Fruit fly (Drosophila melanogaster) whole organism, embryonic: ENCODE results near the gene CG11279.
A peak's percentile ranks its signal among the peaks of the same experiment; 100 is the strongest.

Experiments
- Atf-2 ChIP-seq: fragments of 200-800 bp; sonication (Bioruptor generic); optimal IDR thresholded peaks from 2 replicates; lab custom pipeline; 2016; ENCODE audit warnings: missing biosample characterization, missing genetic modification characterization
- Atf3 ChIP-seq: fragments of 200-800 bp; sonication (Bioruptor generic); optimal IDR thresholded peaks from 3 replicates; lab custom pipeline; 2016; ENCODE audit warnings: missing biosample characterization, missing genetic modification characterization
- Bteb2 ChIP-seq: fragments of 200-800 bp; sonication (Bioruptor generic); optimal IDR thresholded peaks from 2 replicates; lab custom pipeline; 2016; ENCODE audit warnings: missing biosample characterization, missing genetic modification characterization
- CG10366 ChIP-seq: fragments of 200-800 bp; sonication (Bioruptor generic); IDR thresholded peaks from 2 replicates; pipeline ENCODE4 v1.3.6; 2022; ENCODE audit warnings: missing biosample characterization, missing genetic modification characterization
- CG11085 ChIP-seq: fragments of 200-800 bp; sonication (Bioruptor generic); IDR thresholded peaks from 2 replicates; pipeline ENCODE4 v1.3.6; 2022; ENCODE audit warnings: missing biosample characterization, missing genetic modification characterization
- CG11504 ChIP-seq: fragments of 200-800 bp; sonication (Bioruptor generic); optimal IDR thresholded peaks from 3 replicates; lab custom pipeline; 2019; ENCODE audit warnings: missing biosample characterization, mild to moderate bottlenecking, missing genetic modification characterization, moderate library complexity
- CG12942 ChIP-seq: fragments of 200-800 bp; sonication (Bioruptor generic); optimal IDR thresholded peaks from 3 replicates; lab custom pipeline; 2016; ENCODE audit warnings: missing biosample characterization, missing genetic modification characterization
- CG13287 ChIP-seq: fragments of 200-800 bp; sonication (Bioruptor generic); IDR thresholded peaks from 2 replicates; pipeline ENCODE4 v1.3.6; 2022; ENCODE audit warnings: missing biosample characterization, missing genetic modification characterization; ENCODE audit not compliant: partially characterized antibody
- CG15514 ChIP-seq: fragments of 200-800 bp; sonication (Bioruptor generic); optimal IDR thresholded peaks from 3 replicates; lab custom pipeline; 2017; ENCODE audit warnings: missing biosample characterization, missing genetic modification characterization, mild to moderate bottlenecking, moderate library complexity, missing genetic modification reagents
- CG17359 ChIP-seq: fragments of 200-800 bp; sonication (Bioruptor generic); optimal IDR thresholded peaks from 3 replicates; lab custom pipeline; 2018; ENCODE audit warnings: missing biosample characterization, mild to moderate bottlenecking, missing genetic modification characterization, moderate library complexity
- CG30020 ChIP-seq: fragments of 200-800 bp; optimal IDR thresholded peaks from 2 replicates; lab custom pipeline; 2019; ENCODE audit warnings: missing biosample characterization, mild to moderate bottlenecking, missing genetic modification characterization, moderate library complexity
- CG31224 ChIP-seq: fragments of 200-800 bp; sonication (Bioruptor generic); IDR thresholded peaks from 2 replicates; pipeline ENCODE4 v1.3.6; 2022; ENCODE audit warnings: missing biosample characterization, missing genetic modification characterization
- CG31441 ChIP-seq: fragments of 200-800 bp; sonication (Bioruptor generic); IDR thresholded peaks from 2 replicates; pipeline ENCODE4 v1.3.6; 2022; ENCODE audit warnings: missing biosample characterization, missing genetic modification characterization
- CG34376 ChIP-seq: fragments of 200-800 bp; sonication (Bioruptor generic); optimal IDR thresholded peaks from 2 replicates; lab custom pipeline; 2018; ENCODE audit warnings: missing biosample characterization, mild to moderate bottlenecking, missing genetic modification characterization
- CG3726 ChIP-seq: fragments of 200-800 bp; sonication (Bioruptor generic); IDR thresholded peaks from 3 replicates; pipeline ENCODE4, ENCODE4 v1.3.6; 2022; ENCODE audit warnings: missing biosample characterization, missing genetic modification characterization
- CG3995 ChIP-seq: fragments of 200-800 bp; sonication (Bioruptor generic); optimal IDR thresholded peaks from 3 replicates; lab custom pipeline; 2016; ENCODE audit warnings: missing biosample characterization, missing genetic modification characterization
- CG4404 ChIP-seq: fragments of 200-800 bp; sonication (Bioruptor generic); IDR thresholded peaks from 2 replicates; pipeline ENCODE4 v1.3.6; 2022; ENCODE audit warnings: missing biosample characterization, missing genetic modification characterization
- CG7786 ChIP-seq: fragments of 200-800 bp; sonication (Bioruptor generic); optimal IDR thresholded peaks from 2 replicates; lab custom pipeline; 2016; ENCODE audit warnings: missing biosample characterization, missing genetic modification characterization
- CG8388 ChIP-seq: fragments of 200-800 bp; sonication (Bioruptor generic); optimal IDR thresholded peaks from 2 replicates; lab custom pipeline; 2019; ENCODE audit warnings: missing biosample characterization, mild to moderate bottlenecking, missing genetic modification characterization, moderate library complexity
- CG8478 ChIP-seq: fragments of >200 bp; optimal IDR thresholded peaks from 2 replicates; lab custom pipeline; 2018
- CG8944 ChIP-seq: fragments of 200-800 bp; sonication (Bioruptor generic); optimal IDR thresholded peaks from 3 replicates; lab custom pipeline; 2016; ENCODE audit warnings: missing biosample characterization, missing genetic modification characterization
- CrebB ChIP-seq: fragments of 200-800 bp; sonication (Bioruptor generic); optimal IDR thresholded peaks from 3 replicates; lab custom pipeline; 2018; ENCODE audit warnings: missing biosample characterization, mild to moderate bottlenecking, missing genetic modification characterization
- D19B ChIP-seq: fragments of 200-800 bp; sonication (Bioruptor generic); optimal IDR thresholded peaks from 2 replicates; lab custom pipeline; 2017; ENCODE audit warnings: missing biosample characterization, mild to moderate bottlenecking, missing genetic modification characterization
- Dek ChIP-seq: fragments of 200-800 bp; sonication (Bioruptor generic); optimal IDR thresholded peaks from 3 replicates; lab custom pipeline; 2019; ENCODE audit warnings: missing biosample characterization, mild to moderate bottlenecking, missing genetic modification characterization, moderate library complexity
- E2f1 ChIP-seq: fragments of 200-800 bp; sonication (Bioruptor generic); IDR thresholded peaks from 2 replicates; pipeline ENCODE4 v1.3.6; 2022; ENCODE audit warnings: missing biosample characterization, missing genetic modification characterization
- H2.0 ChIP-seq: fragments of 200-800 bp; sonication (Bioruptor generic); IDR thresholded peaks from 2 replicates; pipeline ENCODE4 v1.3.6; 2022; ENCODE audit warnings: missing biosample characterization, missing genetic modification characterization
- HmgD ChIP-seq: fragments of 200-800 bp; sonication (Bioruptor generic); optimal IDR thresholded peaks from 3 replicates; lab custom pipeline; 2016; ENCODE audit warnings: missing biosample characterization, missing genetic modification characterization
- Lim3 ChIP-seq: fragments of 200-800 bp; sonication (Bioruptor generic); IDR thresholded peaks from 2 replicates; pipeline ENCODE4 v1.3.6; 2022; ENCODE audit warnings: missing biosample characterization, missing genetic modification characterization
- NC2α ChIP-seq: fragments of 200-800 bp; sonication (Bioruptor generic); optimal IDR thresholded peaks from 2 replicates; lab custom pipeline; 2016; ENCODE audit warnings: missing biosample characterization, missing genetic modification characterization
- Nf-YC ChIP-seq: fragments of 200-800 bp; optimal IDR thresholded peaks from 3 replicates; lab custom pipeline; 2019; ENCODE audit warnings: missing biosample characterization, mild to moderate bottlenecking, missing genetic modification characterization, moderate library complexity
- Pdp1 ChIP-seq, 2 experiments: fragments of 200-800 bp; sonication (Bioruptor generic); optimal IDR thresholded peaks; 3 replicates each; lab custom pipeline; 2016; ENCODE audit warnings: missing biosample characterization in 2 of 2, missing genetic modification characterization in 2 of 2, mild to moderate bottlenecking in 1 of 2, moderate library complexity in 1 of 2
- Sin3A ChIP-seq: fragments of >200 bp; optimal IDR thresholded peaks from 2 replicates; lab custom pipeline; 2018
- Trl ChIP-seq, 3 experiments: fragments of >200 bp in 2 of 3; fragments of 200-800 bp in 1 of 3; sonication (Bioruptor generic) in 1 of 3; optimal IDR thresholded peaks; 2 replicates in 1 of 3; 3 replicates in 2 of 3; lab custom pipeline; 2016 to 2017; ENCODE audit warnings: missing biosample characterization in 1 of 3, missing genetic modification characterization in 1 of 3
- bab2 ChIP-seq: fragments of 200-800 bp; sonication (Bioruptor generic); optimal IDR thresholded peaks from 2 replicates; lab custom pipeline; 2016; ENCODE audit warnings: missing biosample characterization, missing genetic modification characterization
- da ChIP-seq: fragments of 200-800 bp; sonication (Bioruptor generic); optimal IDR thresholded peaks from 2 replicates; lab custom pipeline; 2016; ENCODE audit warnings: missing biosample characterization, missing genetic modification characterization
- disco-r ChIP-seq: fragments of 200-800 bp; sonication (Bioruptor generic); optimal IDR thresholded peaks from 2 replicates; lab custom pipeline; 2016; ENCODE audit warnings: missing biosample characterization, missing genetic modification characterization
- gfzf ChIP-seq: fragments of 200-800 bp; sonication (Bioruptor generic); optimal IDR thresholded peaks from 2 replicates; lab custom pipeline; 2016; ENCODE audit warnings: missing biosample characterization, mild to moderate bottlenecking, missing genetic modification characterization, moderate library complexity
- gsb-n ChIP-seq: fragments of 200-800 bp; sonication (Bioruptor generic); optimal IDR thresholded peaks from 3 replicates; lab custom pipeline; 2018; ENCODE audit warnings: missing biosample characterization, mild to moderate bottlenecking, missing genetic modification characterization
- jing ChIP-seq: fragments of 200-800 bp; sonication (Bioruptor generic); optimal IDR thresholded peaks from 2 replicates; lab custom pipeline; 2018; ENCODE audit warnings: missing biosample characterization, mild to moderate bottlenecking, missing genetic modification characterization
- kni ChIP-seq: fragments of 200-800 bp; sonication (Bioruptor generic); optimal IDR thresholded peaks from 3 replicates; lab custom pipeline; 2017; ENCODE audit warnings: mild to moderate bottlenecking, missing biosample characterization, missing genetic modification reagents, missing genetic modification characterization
- lilli ChIP-seq: fragments of 200-800 bp; sonication (Bioruptor generic); optimal IDR thresholded peaks from 3 replicates; lab custom pipeline; 2016; ENCODE audit warnings: missing biosample characterization, missing genetic modification characterization
- onecut ChIP-seq: fragments of 200-800 bp; sonication (Bioruptor generic); IDR thresholded peaks from 2 replicates; pipeline ENCODE4 v1.3.6; 2022; ENCODE audit warnings: missing biosample characterization, missing genetic modification characterization
- p53 ChIP-seq: fragments of 200-800 bp; sonication (Bioruptor generic); optimal IDR thresholded peaks from 2 replicates; lab custom pipeline; 2016; ENCODE audit warnings: missing biosample characterization, missing genetic modification characterization
- pan ChIP-seq, 4 experiments: fragments of >200 bp in 3 of 4; fragments of 200-800 bp in 1 of 4; sonication (Bioruptor generic) in 1 of 4; optimal IDR thresholded peaks in 3 of 4; IDR thresholded peaks in 1 of 4; 2 replicates each; pipeline versions ENCODE4 v1.3.6 to Lab custom; 2017 to 2022; ENCODE audit warnings: missing biosample characterization in 2 of 4, missing genetic modification characterization in 2 of 4, mixed read lengths in 1 of 4
- pnt ChIP-seq: fragments of 200-800 bp; sonication (Bioruptor generic); optimal IDR thresholded peaks from 3 replicates; lab custom pipeline; 2016; ENCODE audit warnings: missing biosample characterization, missing genetic modification characterization
- sens ChIP-seq: fragments of 200-800 bp; sonication (Bioruptor generic); peaks from one replicate; lab custom pipeline; 2016; ENCODE audit warnings: missing biosample characterization, missing genetic modification characterization
- slou ChIP-seq: fragments of 200-800 bp; sonication (Bioruptor generic); optimal IDR thresholded peaks from 3 replicates; lab custom pipeline; 2016; ENCODE audit warnings: missing biosample characterization, missing genetic modification characterization
- unc-4 ChIP-seq: fragments of 200-800 bp; sonication (Bioruptor generic); IDR thresholded peaks from 2 replicates; pipeline ENCODE4 v1.3.6; 2022; ENCODE audit warnings: missing biosample characterization, missing genetic modification characterization; ENCODE audit not compliant: partially characterized antibody
- wdn ChIP-seq: fragments of 200-800 bp; sonication (Bioruptor generic); IDR thresholded peaks from 2 replicates; pipeline ENCODE4 v1.3.6; 2022; ENCODE audit warnings: missing biosample characterization, missing genetic modification characterization
- zf30C ChIP-seq: fragments of 200-800 bp; sonication (Bioruptor generic); optimal IDR thresholded peaks from 3 replicates; lab custom pipeline; 2018; ENCODE audit warnings: missing biosample characterization, mild to moderate bottlenecking, missing genetic modification characterization

CG11279 gene

dm6 chr3L:13015823-13016465, 30.8 kb upstream of the CG11279 start, which contains the start of gene CG11267 (continued):
- TF ChIP-seq CG31224 (GFP tag; lab: Robert Waterston, UW) = peak; percentile 87
- peak; percentile 76 for TF ChIP-seq HmgD (GFP tag; lab: Kevin White, UChicago)
- TF ChIP-seq p53 (GFP tag; lab: Kevin White, UChicago) = peak; percentile 47
- TF ChIP-seq slou (GFP tag; lab: Kevin White, UChicago) = peak; percentile 76
- peak; percentile 71 for TF ChIP-seq CG30020 (tag; lab: Kevin White, UChicago)
- peak; percentile 90 for TF ChIP-seq CG17359 (tag; lab: Kevin White, UChicago)
- TF ChIP-seq Sin3A (lab: Kevin White, UChicago) = no peak
- TF ChIP-seq gsb-n (tag; lab: Kevin White, UChicago) = peak; percentile 58
- TF ChIP-seq CG13287 = no peak
- peak; percentile 53 for TF ChIP-seq Atf3 (GFP tag; lab: Kevin White, UChicago)
- peak; percentile 77 for TF ChIP-seq CG15514 (GFP tag; lab: Kevin White, UChicago)
- TF ChIP-seq D19B (GFP tag; lab: Kevin White, UChicago) = peak; percentile 76
- TF ChIP-seq wdn (GFP tag; lab: Robert Waterston, UW) = peak; percentile 88
- TF ChIP-seq NC2α (GFP tag; lab: Kevin White, UChicago) = no peak
- TF ChIP-seq Pdp1 (GFP tag; optimal IDR thresholded peaks at IDR 0.05; lab: Kevin White, UChicago) = peak; percentile 77 to 99
- TF ChIP-seq CG12942 (GFP tag; lab: Kevin White, UChicago) = peak; percentile 72
- peak; percentile 71 for TF ChIP-seq Nf-YC
- TF ChIP-seq Bteb2 (GFP tag; lab: Kevin White, UChicago) = peak; percentile 70
- TF ChIP-seq bab2 = peak; percentile 80
- TF ChIP-seq lilli (GFP tag; lab: Kevin White, UChicago) = peak; percentile 85
- peak; percentile 84 for TF ChIP-seq onecut (GFP tag; lab: Robert Waterston, UW)
- TF ChIP-seq Lim3 (GFP tag; lab: Robert Waterston, UW) = peak; percentile 85; the same call in 1 of the 2 replicates
- peak; percentile 80 for TF ChIP-seq CG8388 (GFP tag; lab: Kevin White, UChicago)
- TF ChIP-seq zf30C (GFP tag; lab: Kevin White, UChicago) = peak; percentile 94
- no peak for TF ChIP-seq pan (optimal IDR thresholded peaks at IDR 0.05; lab: Kevin White, UChicago)
- TF ChIP-seq pan (GFP tag; optimal IDR thresholded peaks at IDR 0.05 in 1 of 2, IDR thresholded peaks at IDR 0.05 in 1 of 2) = peak in 1 of 2 experiments; percentile 93
- TF ChIP-seq CG4404 = peak; percentile 70
- TF ChIP-seq CG8944 (GFP tag; lab: Kevin White, UChicago) = peak; percentile 75
- peak; percentile 85 for TF ChIP-seq Dek
- peak; percentile 63 for TF ChIP-seq gfzf (GFP tag; lab: Kevin White, UChicago)
- TF ChIP-seq pnt (GFP tag; lab: Kevin White, UChicago) = peak; percentile 80
- TF ChIP-seq CG11085 (GFP tag; lab: Robert Waterston, UW) = peak; percentile 81
- peak; percentile 32 for TF ChIP-seq jing (GFP tag; lab: Kevin White, UChicago)
- TF ChIP-seq kni (GFP tag; lab: Kevin White, UChicago) = no peak
- no peak for TF ChIP-seq CG8478 (lab: Kevin White, UChicago)
- peak; percentile 59 for TF ChIP-seq CrebB
- peak; percentile 73 for TF ChIP-seq CG7786
- TF ChIP-seq CG11504 (tag; lab: Kevin White, UChicago) = peak; percentile 90
- peak; percentile 93 for TF ChIP-seq sens (GFP tag; lab: Kevin White, UChicago)
- TF ChIP-seq disco-r (GFP tag; lab: Kevin White, UChicago) = peak; percentile 27
- TF ChIP-seq H2.0 (GFP tag; lab: Robert Waterston, UW) = peak; percentile 90
- peak; percentile 89 for TF ChIP-seq E2f1 (GFP tag; lab: Robert Waterston, UW)
- TF ChIP-seq CG31441 (GFP tag; lab: Robert Waterston, UW) = peak; percentile 79
- peak; percentile 87 for TF ChIP-seq CG10366 (GFP tag; lab: Robert Waterston, UW)
- TF ChIP-seq unc-4 (GFP tag; lab: Robert Waterston, UW) = no peak
- peak; percentile 42 for TF ChIP-seq CG3995 (GFP tag; lab: Kevin White, UChicago)
- no peak for TF ChIP-seq Trl (optimal IDR thresholded peaks at IDR 0.05; lab: Kevin White, UChicago)
- peak; percentile 90 for TF ChIP-seq Trl (GFP tag; optimal IDR thresholded peaks at IDR 0.05; lab: Kevin White, UChicago)
- peak; percentile 71 for TF ChIP-seq CG34376 (GFP tag; lab: Kevin White, UChicago)
- TF ChIP-seq Atf-2 (GFP tag; lab: Kevin White, UChicago) = peak; percentile 72
- peak; percentile 86 for TF ChIP-seq CG3726 (GFP tag; lab: Robert Waterston, UW)
- TF ChIP-seq da (GFP tag; lab: Kevin White, UChicago) = peak; percentile 32
